Worm (Caenorhabditis elegans) whole organism, L3 larva: Measurements from ENCODE around the gene srh-128.

ENCODE experiments used
- aly-2 ChIP-seq: fragments of 150-350 bp; optimal IDR thresholded peaks from 2 replicates; lab custom pipeline; 2014; ENCODE audit warnings: missing biosample characterization, missing genetic modification characterization
- unc-62 ChIP-seq: fragments of 150-350 bp; sonication (generic microtip); optimal IDR thresholded peaks from 4 replicates; lab custom pipeline; 2014; ENCODE audit warnings: missing biosample characterization, missing genetic modification reagents, missing genetic modification characterization

DNA sequence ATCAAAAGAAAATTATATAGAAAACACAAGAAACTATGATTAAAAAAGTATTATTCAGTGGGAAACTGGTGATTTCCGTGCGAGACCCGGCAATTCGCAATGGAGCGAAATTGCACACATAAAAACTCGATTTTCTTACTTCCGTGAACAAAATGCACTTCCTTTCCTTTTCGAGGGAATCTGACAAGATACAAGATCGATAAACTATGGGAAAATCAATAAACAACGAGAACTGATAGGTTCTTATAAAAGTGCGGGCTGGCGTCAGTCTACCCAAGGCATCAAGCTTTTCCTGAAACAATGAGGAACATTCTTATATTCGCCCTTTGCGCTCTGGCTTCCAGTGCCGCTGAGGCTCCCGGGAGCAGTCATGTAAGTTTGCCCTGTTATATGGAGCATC lies 47.9 kb upstream of the srh-128 start, which contains the start of gene F29A7.3:
- TF ChIP-seq aly-2 (tag; lab: Kevin White, UChicago) = no peak
- TF ChIP-seq unc-62 (GFP tag; lab: Kevin White, UChicago) = no peak
